Fruit fly (Drosophila melanogaster) whole organism, wandering third instar larva: ENCODE data around the gene defl.
A peak's percentile ranks its signal among the peaks of the same experiment; 100 is the strongest.

Source experiments
- Abd-B ChIP-seq: fragments of >200 bp; optimal IDR thresholded peaks from 2 replicates; lab custom pipeline; 2017; ENCODE audit warnings: missing biosample characterization, missing genetic modification characterization
- CG32264 ChIP-seq: fragments of 200-800 bp; sonication (Bioruptor generic); optimal IDR thresholded peaks from 2 replicates; lab custom pipeline; 2016; ENCODE audit warnings: missing biosample characterization, missing genetic modification characterization
- CG9705 ChIP-seq: fragments of 200-800 bp; sonication (Bioruptor generic); optimal IDR thresholded peaks from 2 replicates; lab custom pipeline; 2018; ENCODE audit warnings: missing biosample characterization, mild to moderate bottlenecking, missing genetic modification characterization
- CrebA ChIP-seq: fragments of 200-800 bp; sonication (Bioruptor generic); optimal IDR thresholded peaks from 2 replicates; lab custom pipeline; 2016; ENCODE audit warnings: missing biosample characterization, mild to moderate bottlenecking, missing genetic modification characterization, borderline replicate concordance
- Dif ChIP-seq: fragments of 200-275, 200-300 bp; sonication (Bioruptor generic); optimal IDR thresholded peaks from 2 replicates; lab custom pipeline; 2018; ENCODE audit warnings: missing biosample characterization, missing genetic modification characterization; ENCODE audit not compliant: partially characterized antibody
- GATAd ChIP-seq: sonication (Bioruptor generic); optimal IDR thresholded peaks from 2 replicates; lab custom pipeline; 2016; ENCODE audit warnings: missing biosample characterization, missing genetic modification characterization
- HLH106 ChIP-seq: fragments of 200-800 bp; optimal IDR thresholded peaks from 3 replicates; lab custom pipeline; 2019; ENCODE audit warnings: missing biosample characterization, mild to moderate bottlenecking, missing genetic modification characterization, moderate library complexity
- Hnf4 ChIP-seq: fragments of 200-800 bp; sonication (Bioruptor generic); optimal IDR thresholded peaks from 2 replicates; lab custom pipeline; 2016; ENCODE audit warnings: missing biosample characterization, mild to moderate bottlenecking, missing genetic modification characterization
- Hr83 ChIP-seq: fragments of 200-300 bp; sonication (Bioruptor generic); optimal IDR thresholded peaks from 2 replicates; lab custom pipeline; 2016; ENCODE audit warnings: missing biosample characterization, mild to moderate bottlenecking, missing genetic modification characterization, moderate library complexity; ENCODE audit not compliant: poor library complexity, severe bottlenecking
- Jra ChIP-seq: sonication (Bioruptor generic); optimal IDR thresholded peaks from 2 replicates; lab custom pipeline; 2016; ENCODE audit warnings: missing biosample characterization, missing genetic modification characterization
- Mio ChIP-seq: sonication (Bioruptor generic); optimal IDR thresholded peaks from 2 replicates; lab custom pipeline; 2016; ENCODE audit warnings: missing biosample characterization, missing genetic modification characterization
- Myc ChIP-seq: fragments of >200 bp; optimal IDR thresholded peaks from 2 replicates; lab custom pipeline; 2017
- N ChIP-seq: fragments of >200 bp; optimal IDR thresholded peaks from 2 replicates; lab custom pipeline; 2018; ENCODE audit warnings: missing biosample characterization, missing external identifiers, missing genetic modification characterization
- OdsH ChIP-seq: fragments of 200-800 bp; sonication (Bioruptor generic); optimal IDR thresholded peaks from 2 replicates; lab custom pipeline; 2016; ENCODE audit warnings: missing biosample characterization, mild to moderate bottlenecking, missing genetic modification characterization
- Rel ChIP-seq, 2 experiments: fragments of 200-800 bp; sonication (Bioruptor generic) in 1 of 2; optimal IDR thresholded peaks; 2 replicates in 1 of 2; 3 replicates in 1 of 2; lab custom pipeline; 2016 to 2019; ENCODE audit warnings: mild to moderate bottlenecking in 2 of 2, missing biosample characterization in 2 of 2, missing genetic modification characterization in 2 of 2, moderate library complexity in 1 of 2
- Sp1 ChIP-seq: fragments of 200-800 bp; sonication (Bioruptor generic); optimal IDR thresholded peaks from 3 replicates; lab custom pipeline; 2019; ENCODE audit warnings: missing biosample characterization, mild to moderate bottlenecking, missing genetic modification characterization, moderate library complexity
- Vsx2 ChIP-seq: fragments of 200-300, 225-300 bp; sonication (Bioruptor generic); optimal IDR thresholded peaks from 2 replicates; lab custom pipeline; 2018; ENCODE audit warnings: missing biosample characterization, missing genetic modification characterization; ENCODE audit not compliant: partially characterized antibody
- br ChIP-seq: fragments of 200-800 bp; sonication (Bioruptor generic); optimal IDR thresholded peaks from 2 replicates; lab custom pipeline; 2016; ENCODE audit warnings: missing biosample characterization, missing genetic modification characterization
- brk ChIP-seq: fragments of 200-800 bp; sonication (Bioruptor generic); optimal IDR thresholded peaks from 2 replicates; lab custom pipeline; 2016; ENCODE audit warnings: missing biosample characterization, mild to moderate bottlenecking, missing genetic modification characterization
- dl ChIP-seq, 2 experiments: fragments of 175-275, 200-275 bp in 1 of 2; fragments of 200-275 bp in 1 of 2; sonication (Bioruptor generic); optimal IDR thresholded peaks; lab custom pipeline; 2018; ENCODE audit warnings: mild to moderate bottlenecking in 2 of 2, missing biosample characterization in 2 of 2, missing genetic modification characterization in 2 of 2, moderate library complexity in 2 of 2; ENCODE audit not compliant: partially characterized antibody in 2 of 2, insufficient read depth in 1 of 2
- dmrt93B ChIP-seq: fragments of 200-800 bp; sonication (Bioruptor generic); optimal IDR thresholded peaks from 2 replicates; lab custom pipeline; 2018; ENCODE audit warnings: missing biosample characterization, mild to moderate bottlenecking, missing genetic modification characterization
- dsf ChIP-seq: sonication (Bioruptor generic); optimal IDR thresholded peaks from 2 replicates; lab custom pipeline; 2016; ENCODE audit warnings: missing biosample characterization, missing genetic modification characterization, borderline replicate concordance
- ey ChIP-seq: fragments of 200-800 bp; sonication (Bioruptor generic); optimal IDR thresholded peaks from 2 replicates; lab custom pipeline; 2016; ENCODE audit warnings: missing biosample characterization, missing genetic modification characterization
- foxo ChIP-seq, 2 experiments: fragments of 200-800 bp; sonication (Bioruptor generic); optimal IDR thresholded peaks; 2 replicates in 1 of 2; 3 replicates in 1 of 2; lab custom pipeline; 2016 to 2017; ENCODE audit warnings: missing biosample characterization in 2 of 2, missing genetic modification characterization in 2 of 2
- fru ChIP-seq: fragments of 200-800 bp; sonication (Bioruptor generic); optimal IDR thresholded peaks from 3 replicates; lab custom pipeline; 2016; ENCODE audit warnings: missing biosample characterization, mild to moderate bottlenecking, missing genetic modification characterization
- h ChIP-seq: fragments of 200-800 bp; sonication (Bioruptor generic); optimal IDR thresholded peaks from 3 replicates; lab custom pipeline; 2016; ENCODE audit warnings: missing biosample characterization, mild to moderate bottlenecking, missing genetic modification characterization
- jim ChIP-seq: fragments of 175-275, 200-325 bp; sonication (Bioruptor generic); optimal IDR thresholded peaks from 2 replicates; lab custom pipeline; 2016; ENCODE audit warnings: missing biosample characterization, mild to moderate bottlenecking, missing genetic modification characterization
- lola ChIP-seq: fragments of >200 bp; optimal IDR thresholded peaks from 2 replicates; lab custom pipeline; 2017; ENCODE audit warnings: missing biosample characterization, missing genetic modification characterization
- pan ChIP-seq: fragments of >200 bp; optimal IDR thresholded peaks from 2 replicates; lab custom pipeline; 2017
- psq ChIP-seq: fragments of 200-800 bp; sonication (Bioruptor generic); optimal IDR thresholded peaks from 3 replicates; lab custom pipeline; 2017; ENCODE audit warnings: missing biosample characterization, mild to moderate bottlenecking, missing genetic modification characterization, moderate library complexity
- rgr ChIP-seq: fragments of 200-800 bp; sonication (Bioruptor generic); optimal IDR thresholded peaks from 3 replicates; lab custom pipeline; 2016; ENCODE audit warnings: missing biosample characterization, mild to moderate bottlenecking, missing genetic modification characterization
- sage ChIP-seq: fragments of 200-800 bp; sonication (Bioruptor generic); optimal IDR thresholded peaks from 2 replicates; lab custom pipeline; 2016; ENCODE audit warnings: missing biosample characterization, mild to moderate bottlenecking, missing genetic modification characterization
- sv ChIP-seq: fragments of 200-800 bp; sonication (Bioruptor generic); optimal IDR thresholded peaks from 3 replicates; lab custom pipeline; 2016; ENCODE audit warnings: missing biosample characterization, missing genetic modification characterization
- tai ChIP-seq: sonication (Bioruptor generic); optimal IDR thresholded peaks from 2 replicates; lab custom pipeline; 2016; ENCODE audit warnings: missing biosample characterization, missing genetic modification characterization
- usp ChIP-seq: fragments of >200 bp; optimal IDR thresholded peaks from 2 replicates; lab custom pipeline; 2017; ENCODE audit warnings: missing biosample characterization, missing genetic modification characterization
- woc ChIP-seq: sonication (Bioruptor generic); optimal IDR thresholded peaks from 2 replicates; lab custom pipeline; 2016; ENCODE audit warnings: missing biosample characterization, mild to moderate bottlenecking, missing genetic modification characterization

defl gene

DNA sequence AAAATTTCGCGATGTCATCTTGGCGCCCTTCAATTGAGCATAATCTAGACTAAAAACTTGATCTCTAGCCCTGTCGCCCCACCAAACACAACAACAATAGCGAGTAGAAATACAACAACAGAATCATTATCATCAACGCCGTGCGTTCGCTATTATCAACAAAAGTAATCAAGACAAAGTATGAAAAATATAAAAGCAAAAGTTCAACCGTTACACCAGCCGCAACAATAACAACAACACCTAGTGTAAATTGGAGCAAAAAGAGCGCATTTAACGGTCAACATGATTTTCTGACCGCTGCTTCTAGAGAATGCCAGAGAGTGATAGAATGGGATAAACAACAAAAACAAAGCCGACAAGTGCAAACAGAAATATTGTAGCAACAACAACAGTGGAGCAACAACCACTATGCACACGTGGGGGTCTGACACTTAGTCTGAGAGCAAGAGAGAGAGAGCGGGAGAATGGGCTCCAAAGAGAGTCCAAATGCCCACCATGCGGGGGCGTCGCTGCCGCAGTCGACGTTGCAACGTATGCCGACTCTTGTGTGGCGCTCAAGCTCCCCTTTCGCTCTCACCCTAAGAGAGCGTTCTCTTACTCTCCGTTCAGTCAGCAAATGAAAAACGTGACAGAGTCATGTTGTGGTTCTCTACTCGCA is 30.9 kb upstream of the defl start:
- peak; percentile 98 for TF ChIP-seq Dif (GFP tag; lab: Kevin White, UChicago)
- no peak for TF ChIP-seq lola
- peak; percentile 94 to 97 for TF ChIP-seq dl (GFP tag; optimal IDR thresholded peaks at IDR 0.05; lab: Kevin White, UChicago; ENCODE audit: insufficient read depth in 1 of 2, partially characterized antibody in 2 of 2)
- peak; percentile 82 for TF ChIP-seq Vsx2
- peak; percentile 54 for TF ChIP-seq CrebA (GFP tag; lab: Kevin White, UChicago)
- peak; percentile 75 for TF ChIP-seq Hr83

DNA sequence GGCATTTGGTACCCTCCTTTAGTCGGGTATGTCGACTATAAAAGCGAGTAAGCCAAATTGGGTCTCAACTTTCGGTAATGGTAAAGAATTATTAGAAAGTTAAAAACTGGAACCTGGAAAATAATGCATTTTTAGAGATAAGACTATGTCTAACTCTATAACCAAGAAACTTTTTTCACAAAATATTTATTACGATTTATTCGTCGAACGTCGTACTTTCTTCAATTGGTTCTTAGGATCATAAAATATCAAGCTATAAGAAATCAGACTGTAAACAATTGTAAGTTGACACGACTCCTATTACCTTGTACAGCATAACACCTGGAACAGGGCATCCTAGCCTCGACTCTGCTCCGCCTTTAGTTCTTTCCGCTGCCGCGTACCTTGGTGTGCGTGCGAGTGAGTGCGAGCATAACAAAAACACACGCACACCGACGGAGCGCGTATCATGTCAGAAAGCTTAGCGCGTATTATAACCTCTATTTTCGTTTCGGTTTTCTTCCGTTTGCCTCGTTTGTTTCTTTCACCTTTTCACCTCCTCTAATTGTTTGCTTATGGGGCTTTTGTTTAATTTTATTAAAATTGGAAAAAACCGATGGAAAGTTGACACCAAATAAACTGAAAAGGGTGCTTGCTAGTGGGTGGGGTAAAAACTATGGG is 30.2 kb upstream of the defl start:
- TF ChIP-seq OdsH (GFP tag; lab: Kevin White, UChicago) (peak; percentile 96), Vsx2 (no peak), h (GFP tag; lab: Kevin White, UChicago) (peak; percentile 95), foxo (GFP tag; optimal IDR thresholded peaks at IDR 0.05; lab: Kevin White, UChicago) (peak; percentile 55 to 95), CG9705 (GFP tag; lab: Kevin White, UChicago) (peak; percentile 85), Rel (GFP tag; optimal IDR thresholded peaks at IDR 0.05; lab: Kevin White, UChicago) (peak; percentile 29), Rel (tag; optimal IDR thresholded peaks at IDR 0.05; lab: Kevin White, UChicago) (peak; percentile 36), usp (GFP tag; lab: Kevin White, UChicago) (no peak), N (peak; percentile 16), GATAd (GFP tag; lab: Kevin White, UChicago) (no peak), HLH106 (tag; lab: Kevin White, UChicago) (peak; percentile 91), Sp1 (GFP tag; lab: Kevin White, UChicago) (peak; percentile 93), woc (GFP tag; lab: Kevin White, UChicago) (peak; percentile 99), dl (GFP tag; optimal IDR thresholded peaks at IDR 0.05; lab: Kevin White, UChicago; ENCODE audit: insufficient read depth in 1 of 2, partially characterized antibody in 2 of 2) (no peak), Hr83 (no peak), dsf (GFP tag; lab: Kevin White, UChicago) (peak; percentile 64), Abd-B (GFP tag; lab: Kevin White, UChicago) (no peak), rgr (peak; percentile 93), fru (GFP tag; lab: Kevin White, UChicago) (peak; percentile 96), dmrt93B (GFP tag; lab: Kevin White, UChicago) (peak; percentile 94), Jra (GFP tag; lab: Kevin White, UChicago) (peak; percentile 85), psq (peak; percentile 93), Hnf4 (GFP tag; lab: Kevin White, UChicago) (peak; percentile 80), CG32264 (GFP tag; lab: Kevin White, UChicago) (peak; percentile 83), sv (peak; percentile 92), Mio (GFP tag; lab: Kevin White, UChicago) (peak; percentile 71), tai (GFP tag; lab: Kevin White, UChicago) (peak; percentile 89), br (GFP tag; lab: Kevin White, UChicago) (peak; percentile 95), sage (GFP tag; lab: Kevin White, UChicago) (peak; percentile 72), ey (GFP tag; lab: Kevin White, UChicago) (peak; percentile 95), brk (peak; percentile 79), Dif (GFP tag; lab: Kevin White, UChicago) (no peak), pan (lab: Kevin White, UChicago) (peak; percentile 75)

DNA sequence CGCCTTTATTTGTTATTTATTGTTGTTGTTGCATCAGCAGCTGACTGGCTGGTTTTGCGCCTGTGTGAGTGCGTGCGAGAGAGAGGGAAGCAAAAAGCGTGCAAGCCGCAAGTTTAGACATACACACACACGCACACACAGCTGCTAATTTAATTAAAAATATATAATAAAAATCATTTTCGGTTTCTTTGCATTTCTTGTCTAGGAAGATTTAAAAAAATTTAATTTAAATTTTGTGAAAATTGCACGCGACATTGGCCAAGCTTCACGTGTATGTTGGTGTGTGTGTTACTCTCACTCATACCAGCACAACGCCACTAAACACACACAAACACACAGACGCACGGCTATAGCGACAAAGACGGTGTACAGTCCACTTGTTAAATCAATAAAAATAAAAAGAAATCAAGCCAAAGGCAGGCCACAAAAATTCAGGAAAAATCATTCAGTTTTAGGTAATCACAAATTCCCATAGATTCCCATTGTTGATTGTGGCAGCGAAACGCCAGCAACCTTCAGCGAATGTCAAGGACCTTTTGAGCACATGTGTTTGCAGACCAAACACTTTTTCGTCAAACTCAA is 29.6 kb upstream of the defl start:
- TF ChIP-seq br (GFP tag; lab: Kevin White, UChicago) (no peak), sage (GFP tag; lab: Kevin White, UChicago) (peak; percentile 0), ey (GFP tag; lab: Kevin White, UChicago) (no peak), jim (no peak), Hnf4 (GFP tag; lab: Kevin White, UChicago) (no peak), Rel (GFP tag; optimal IDR thresholded peaks at IDR 0.05; lab: Kevin White, UChicago) (peak; percentile 53), Rel (tag; optimal IDR thresholded peaks at IDR 0.05; lab: Kevin White, UChicago) (no peak), sv (no peak), Abd-B (GFP tag; lab: Kevin White, UChicago) (no peak), Sp1 (GFP tag; lab: Kevin White, UChicago) (no peak), Myc (no peak), dl (GFP tag; optimal IDR thresholded peaks at IDR 0.05; lab: Kevin White, UChicago; ENCODE audit: insufficient read depth in 1 of 2, partially characterized antibody in 2 of 2) (no peak), GATAd (GFP tag; lab: Kevin White, UChicago) (no peak), N (peak; percentile 21), lola (no peak), CG9705 (GFP tag; lab: Kevin White, UChicago) (no peak), Hr83 (no peak), fru (GFP tag; lab: Kevin White, UChicago) (no peak), brk (peak; percentile 16)
